Worm (Caenorhabditis elegans): Measurements from ENCODE around the gene F26C11.3.

- no peak for TF ChIP-seq R02D3.7 (tag; optimal IDR thresholded peaks at IDR 0.05)
- TF ChIP-seq mep-1 (tag; optimal IDR thresholded peaks at IDR 0.05), result no peak
- TF ChIP-seq pqm-1 (tag; optimal IDR thresholded peaks at IDR 0.05), result no peak
- no peak for TF ChIP-seq cey-2 (tag; optimal IDR thresholded peaks at IDR 0.05; ENCODE audit: borderline replicate concordance, insufficient read depth)
Measured at ce11 chrII:9868207-9868606, 46.7 kb downstream of the F26C11.3 start.

All from whole organism, L4 larva.